Fruit fly (Drosophila melanogaster): ENCODE data around the gene mtg.

dm6 chr3R:8219891-8220290, 30.4 kb upstream of the mtg start, which contains the start of gene CG18249:
- TF ChIP-seq rn (GFP tag; IDR thresholded peaks at IDR 0.05) (no peak), CG32121 (GFP tag; IDR thresholded peaks at IDR 0.05) (no peak), CG34367 (tag; optimal IDR thresholded peaks at IDR 0.05) (no peak), Pif1B (GFP tag; optimal IDR thresholded peaks at IDR 0.05) (no peak), D1 (tag; optimal IDR thresholded peaks at IDR 0.05) (no peak)

All from whole organism, pupa.